Fruit fly (Drosophila melanogaster) whole organism: ENCODE results near the gene Kap-alpha3.

Experiments used
- CG8478 ChIP-seq: fragments of >200 bp; optimal IDR thresholded peaks from 2 replicates; lab custom pipeline; 2018; ENCODE audit warnings: inconsistent platforms
- Dll ChIP-seq: fragments of >200 bp; optimal IDR thresholded peaks from 2 replicates; lab custom pipeline; 2017
- EcR ChIP-seq, 2 experiments: fragments of >200 bp; optimal IDR thresholded peaks; 2 replicates each; lab custom pipeline; 2017; ENCODE audit warnings: missing biosample characterization in 2 of 2, missing genetic modification characterization in 2 of 2, missing genetic modification reagents in 2 of 2
- pan ChIP-seq: fragments of >200 bp; optimal IDR thresholded peaks from 2 replicates; lab custom pipeline; 2017
- psq ChIP-seq: fragments of >200 bp; optimal IDR thresholded peaks from 2 replicates; lab custom pipeline; 2017
- usp ChIP-seq: fragments of >200 bp; optimal IDR thresholded peaks from 2 replicates; lab custom pipeline; 2017; ENCODE audit warnings: missing biosample characterization, missing genetic modification characterization, mixed read lengths

DNA sequence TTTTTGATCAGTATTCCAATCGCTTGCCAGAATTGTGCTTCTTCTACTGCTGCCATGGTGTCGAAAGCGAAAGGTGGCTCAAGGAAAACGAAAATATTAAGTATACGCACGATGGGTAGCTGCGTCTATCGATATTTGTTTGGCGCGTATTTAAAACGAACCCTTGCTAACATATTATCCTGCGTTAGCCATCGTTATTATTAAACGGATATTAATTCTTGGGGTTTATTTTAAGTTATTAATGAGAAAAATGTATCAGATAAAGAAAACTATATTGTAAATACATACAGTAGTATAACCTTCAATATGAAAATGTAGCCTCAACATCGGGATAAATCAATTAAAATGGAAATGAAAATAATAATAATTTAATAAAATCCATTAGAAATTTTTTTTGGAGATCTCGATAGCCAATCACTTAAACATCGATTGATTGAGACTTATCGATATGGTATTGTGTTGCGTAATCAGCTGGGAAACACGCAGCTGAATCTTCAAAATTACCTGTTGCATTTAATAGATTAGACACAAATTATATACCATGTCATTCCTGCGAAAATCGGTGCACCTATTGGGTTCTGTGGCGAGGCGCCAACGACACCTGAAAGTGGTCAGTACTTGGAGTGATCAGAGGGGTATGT is 22.1 kb downstream of the Kap-alpha3 start, which contains the start of the genes CG9386 and BckdhA:
- no peak for TF ChIP-seq psq (lab: Kevin White, UChicago)
- TF ChIP-seq EcR (GFP tag; optimal IDR thresholded peaks at IDR 0.05; lab: Kevin White, UChicago), result no peak
- TF ChIP-seq CG8478, result no peak
- TF ChIP-seq pan (lab: Kevin White, UChicago), result no peak
- no peak for TF ChIP-seq usp
- no peak for TF ChIP-seq Dll (lab: Kevin White, UChicago)
